3 fruit fly cellular contexts compared by ENCODE assay signal in genomic region chr3L:12672748-12673288, dm6.
TF ChIP-seq lines count a peak whose summit lies in the region.

No protein-coding gene starts in this region.

- TF ChIP-seq CTCF in whole organism, embryonic (GFP tag; optimal IDR thresholded peaks at IDR 0.05; lab: Kevin White, UChicago) = no peak

TF ChIP-seq in whole organism, embryonic, 481 proteins besides CTCF, POLR2A, EP300 and RAD21 (continues in another document):
- peak; percentile 45 for TF ChIP-seq zen (tag; optimal IDR thresholded peaks at IDR 0.05; lab: Kevin White, UChicago)
- 0 out of 2 replicates have a peak, but pooled peaks have one; percentile 36 for TF ChIP-seq CG17328 (GFP tag; IDR thresholded peaks at IDR 0.05; lab: Robert Waterston, UW)
- peak; percentile 16 for TF ChIP-seq fd102C (GFP tag; optimal IDR thresholded peaks at IDR 0.05; lab: Kevin White, UChicago)
- TF ChIP-seq CG3847 (GFP tag; IDR thresholded peaks at IDR 0.05; lab: Robert Waterston, UW) = no peak
- TF ChIP-seq lmd (GFP tag; IDR thresholded peaks at IDR 0.05; lab: Robert Waterston, UW) = peak; percentile 11; the same call in 1 of the 2 replicates
- no peak for TF ChIP-seq yki (optimal IDR thresholded peaks at IDR 0.05; lab: Kevin White, UChicago)
- peak; percentile 24 for TF ChIP-seq CG10267 (tag; optimal IDR thresholded peaks at IDR 0.05; lab: Kevin White, UChicago)
- TF ChIP-seq gem (tag; optimal IDR thresholded peaks at IDR 0.05; lab: Kevin White, UChicago) = peak; percentile 39
- no peak for TF ChIP-seq her (GFP tag; optimal IDR thresholded peaks at IDR 0.05; lab: Kevin White, UChicago)
- TF ChIP-seq CG17829 (tag; optimal IDR thresholded peaks at IDR 0.05; lab: Kevin White, UChicago) = no peak
- TF ChIP-seq CG18619 (GFP tag; optimal IDR thresholded peaks at IDR 0.05; lab: Kevin White, UChicago) = no peak
- no peak for TF ChIP-seq Oli (tag; optimal IDR thresholded peaks at IDR 0.05; lab: Kevin White, UChicago)
- no peak for TF ChIP-seq CG2202 (tag; optimal IDR thresholded peaks at IDR 0.05; lab: Kevin White, UChicago)
- TF ChIP-seq CG11723 (GFP tag; optimal IDR thresholded peaks at IDR 0.05; lab: Kevin White, UChicago) = no peak
- peak; percentile 35 for TF ChIP-seq Med (GFP tag; lab: Kevin White, UChicago)
- no peak for TF ChIP-seq prd (optimal IDR thresholded peaks at IDR 0.05; lab: Kevin White, UChicago)
- TF ChIP-seq prd (GFP tag; IDR thresholded peaks at IDR 0.05; lab: Robert Waterston, UW) = peak; percentile 69
- no peak for TF ChIP-seq ash1 (GFP tag; optimal IDR thresholded peaks at IDR 0.05; lab: Kevin White, UChicago)
- no peak for TF ChIP-seq lov (optimal IDR thresholded peaks at IDR 0.05; lab: Kevin White, UChicago)
- no peak for TF ChIP-seq lov (GFP tag; IDR thresholded peaks at IDR 0.05; lab: Robert Waterston, UW)
- peak; percentile 69 for TF ChIP-seq zf30C (GFP tag; optimal IDR thresholded peaks at IDR 0.05; lab: Kevin White, UChicago)
- TF ChIP-seq grau (tag; optimal IDR thresholded peaks at IDR 0.05; lab: Kevin White, UChicago) = peak; percentile 77
- no peak for TF ChIP-seq CG11504 (tag; optimal IDR thresholded peaks at IDR 0.05; lab: Kevin White, UChicago)
- peak; percentile 10; the same call in 1 of the 2 replicates for TF ChIP-seq Ptx1 (GFP tag; IDR thresholded peaks at IDR 0.05; lab: Robert Waterston, UW)
- TF ChIP-seq Hsf (GFP tag; optimal IDR thresholded peaks at IDR 0.05; lab: Kevin White, UChicago) = peak; percentile 20
- no peak for TF ChIP-seq twi (tag; optimal IDR thresholded peaks at IDR 0.05; lab: Kevin White, UChicago)
- peak in 1 of 3 experiments; percentile 40 for TF ChIP-seq lola (GFP tag; optimal IDR thresholded peaks at IDR 0.05; lab: Kevin White, UChicago)
- TF ChIP-seq ewg (GFP tag; optimal IDR thresholded peaks at IDR 0.05; lab: Kevin White, UChicago) = peak; percentile 31
- no peak for TF ChIP-seq CG11456 (GFP tag; IDR thresholded peaks at IDR 0.05; lab: Robert Waterston, UW)
- no peak for TF ChIP-seq CG14441 (GFP tag; IDR thresholded peaks at IDR 0.05; lab: Robert Waterston, UW)
- peak; percentile 48; the same call in 1 of the 3 replicates for TF ChIP-seq zfh1 (GFP tag; IDR thresholded peaks at IDR 0.05; lab: Robert Waterston, UW)

TF ChIP-seq in whole organism, prepupa, 60 proteins besides CTCF, POLR2A, EP300 and RAD21 (continues in another document):
- peak; percentile 48 for TF ChIP-seq achi (GFP tag; optimal IDR thresholded peaks at IDR 0.05; lab: Kevin White, UChicago)
- TF ChIP-seq Blimp-1 (GFP tag; optimal IDR thresholded peaks at IDR 0.05; lab: Kevin White, UChicago) = no peak
- peak; percentile 80 for TF ChIP-seq CG15336 (GFP tag; IDR thresholded peaks at IDR 0.05; lab: Robert Waterston, UW)
- TF ChIP-seq CG32006 (GFP tag; optimal IDR thresholded peaks at IDR 0.05; lab: Kevin White, UChicago) = peak; percentile 78
- peak; percentile 67 for TF ChIP-seq CG6163 (GFP tag; IDR thresholded peaks at IDR 0.05; lab: Robert Waterston, UW)
- TF ChIP-seq svp (GFP tag; lab: Kevin White, UChicago) = peak; percentile 26
- TF ChIP-seq CG3032 (tag; optimal IDR thresholded peaks at IDR 0.05; lab: Kevin White, UChicago) = peak; percentile 43
- TF ChIP-seq vri (GFP tag; optimal IDR thresholded peaks at IDR 0.05; lab: Kevin White, UChicago) = no peak
- TF ChIP-seq CG8119 (GFP tag; IDR thresholded peaks at IDR 0.05; lab: Robert Waterston, UW) = peak; percentile 82
- peak; percentile 26 for TF ChIP-seq dsx (GFP tag; optimal IDR thresholded peaks at IDR 0.05; lab: Kevin White, UChicago; ENCODE audit: poor library complexity, severe bottlenecking)
- peak; percentile 84 for TF ChIP-seq Eip78C (GFP tag; lab: Kevin White, UChicago)
- no peak for TF ChIP-seq Eip93F (GFP tag; optimal IDR thresholded peaks at IDR 0.05; lab: Kevin White, UChicago)
- TF ChIP-seq CG4318 (GFP tag; optimal IDR thresholded peaks at IDR 0.05; lab: Kevin White, UChicago) = peak; percentile 64
- TF ChIP-seq ss (GFP tag; optimal IDR thresholded peaks at IDR 0.05; lab: Kevin White, UChicago) = peak in 1 of 2 experiments; percentile 38
- TF ChIP-seq CG3919 (GFP tag; optimal IDR thresholded peaks at IDR 0.05; lab: Kevin White, UChicago) = peak; percentile 63
- no peak for TF ChIP-seq fd85E (GFP tag; optimal IDR thresholded peaks at IDR 0.05; lab: Kevin White, UChicago)
- no peak for TF ChIP-seq Smox (GFP tag; optimal IDR thresholded peaks at IDR 0.05; lab: Kevin White, UChicago)
- peak; percentile 33 for TF ChIP-seq net (GFP tag; optimal IDR thresholded peaks at IDR 0.05; lab: Kevin White, UChicago)
- TF ChIP-seq OdsH (GFP tag; optimal IDR thresholded peaks at IDR 0.05; lab: Kevin White, UChicago) = peak; percentile 45
- TF ChIP-seq CG8632 (GFP tag; optimal IDR thresholded peaks at IDR 0.05; lab: Kevin White, UChicago) = no peak
- no peak for TF ChIP-seq CG9139 (GFP tag; optimal IDR thresholded peaks at IDR 0.05; lab: Kevin White, UChicago)
- TF ChIP-seq dac (GFP tag; optimal IDR thresholded peaks at IDR 0.05; lab: Kevin White, UChicago) = peak; percentile 39
- peak; percentile 65 for TF ChIP-seq Lpt (GFP tag; optimal IDR thresholded peaks at IDR 0.05; lab: Kevin White, UChicago)
- peak; percentile 30 for TF ChIP-seq CG10669 (GFP tag; optimal IDR thresholded peaks at IDR 0.05; lab: Kevin White, UChicago)
- TF ChIP-seq Sox14 (GFP tag; optimal IDR thresholded peaks at IDR 0.05; lab: Kevin White, UChicago) = peak; percentile 54
- TF ChIP-seq CG16779 (tag; optimal IDR thresholded peaks at IDR 0.05; lab: Kevin White, UChicago) = peak; percentile 22
- no peak for TF ChIP-seq CG6792 (GFP tag; optimal IDR thresholded peaks at IDR 0.05; lab: Kevin White, UChicago)
- peak; percentile 22 for TF ChIP-seq CG11762 (GFP tag; optimal IDR thresholded peaks at IDR 0.05; lab: Kevin White, UChicago; ENCODE audit: insufficient read depth)
- peak; percentile 74 for TF ChIP-seq Hr4 (GFP tag; optimal IDR thresholded peaks at IDR 0.05; lab: Kevin White, UChicago)
- peak; percentile 48 for TF ChIP-seq Eip75B (GFP tag; optimal IDR thresholded peaks at IDR 0.05; lab: Kevin White, UChicago)
- TF ChIP-seq CG6276 (GFP tag; optimal IDR thresholded peaks at IDR 0.05; lab: Kevin White, UChicago) = peak; percentile 66
- no peak for TF ChIP-seq CG1621 (tag; optimal IDR thresholded peaks at IDR 0.05; lab: Kevin White, UChicago)
- peak; percentile 9 for TF ChIP-seq fkh (GFP tag; optimal IDR thresholded peaks at IDR 0.05; lab: Kevin White, UChicago)

TF ChIP-seq in whole organism, pupa, 21 proteins besides CTCF, POLR2A, EP300 and RAD21:
- TF ChIP-seq CG8159 (tag; optimal IDR thresholded peaks at IDR 0.05; lab: Kevin White, UChicago) (peak; percentile 62), CG34367 (tag; optimal IDR thresholded peaks at IDR 0.05; lab: Kevin White, UChicago) (peak; percentile 15), CG14655 (GFP tag; optimal IDR thresholded peaks at IDR 0.05; lab: Kevin White, UChicago) (peak; percentile 80), CG12605 (GFP tag; IDR thresholded peaks at IDR 0.05; lab: Robert Waterston, UW) (no peak), Ets98B (GFP tag; IDR thresholded peaks at IDR 0.05; lab: Robert Waterston, UW) (peak; percentile 75), fd96Ca (GFP tag; IDR thresholded peaks at IDR 0.05; lab: Robert Waterston, UW) (peak; percentile 70), gl (tag; optimal IDR thresholded peaks at IDR 0.05; lab: Kevin White, UChicago) (no peak), CG17806 (tag; optimal IDR thresholded peaks at IDR 0.05; lab: Kevin White, UChicago) (peak; percentile 62), CG9948 (tag; optimal IDR thresholded peaks at IDR 0.05; lab: Kevin White, UChicago) (peak; percentile 50), CG8301 (tag; optimal IDR thresholded peaks at IDR 0.05; lab: Kevin White, UChicago) (peak; percentile 78), Snoo (tag; optimal IDR thresholded peaks at IDR 0.05; lab: Kevin White, UChicago) (no peak), Pif1A (GFP tag; optimal IDR thresholded peaks at IDR 0.05; lab: Kevin White, UChicago) (peak; percentile 49), CG10348 (GFP tag; IDR thresholded peaks at IDR 0.05; lab: Robert Waterston, UW) (no peak), CG32121 (GFP tag; IDR thresholded peaks at IDR 0.05; lab: Robert Waterston, UW) (peak; percentile 77), CG15710 (tag; optimal IDR thresholded peaks at IDR 0.05; lab: Kevin White, UChicago) (peak; percentile 43), CG4496 (GFP tag; IDR thresholded peaks at IDR 0.05; lab: Robert Waterston, UW) (peak; percentile 83), EcR (GFP tag; optimal IDR thresholded peaks at IDR 0.05; lab: Kevin White, UChicago) (no peak), Pif1B (GFP tag; optimal IDR thresholded peaks at IDR 0.05; lab: Kevin White, UChicago) (peak; percentile 49), D1 (tag; optimal IDR thresholded peaks at IDR 0.05; lab: Kevin White, UChicago) (no peak), CG13204 (GFP tag; optimal IDR thresholded peaks at IDR 0.05; lab: Kevin White, UChicago) (no peak), rn (GFP tag; IDR thresholded peaks at IDR 0.05; lab: Robert Waterston, UW) (0 out of 2 replicates have a peak, but pooled peaks have one; percentile 10)

Comparison
In these comparisons a context has a peak if more than half of its experiments do, and no peak if none do; other contexts are left out.
1. Of the 7 proteins assayed by ChIP-seq in both whole organism, embryonic and whole organism, prepupa: peak only in whole organism, embryonic: none; only in whole organism, prepupa: CG16779, Gug and Lpt; in both: none; in neither: 4.